Worm (Caenorhabditis elegans): ENCODE results near the gene rfc-2.

DNA sequence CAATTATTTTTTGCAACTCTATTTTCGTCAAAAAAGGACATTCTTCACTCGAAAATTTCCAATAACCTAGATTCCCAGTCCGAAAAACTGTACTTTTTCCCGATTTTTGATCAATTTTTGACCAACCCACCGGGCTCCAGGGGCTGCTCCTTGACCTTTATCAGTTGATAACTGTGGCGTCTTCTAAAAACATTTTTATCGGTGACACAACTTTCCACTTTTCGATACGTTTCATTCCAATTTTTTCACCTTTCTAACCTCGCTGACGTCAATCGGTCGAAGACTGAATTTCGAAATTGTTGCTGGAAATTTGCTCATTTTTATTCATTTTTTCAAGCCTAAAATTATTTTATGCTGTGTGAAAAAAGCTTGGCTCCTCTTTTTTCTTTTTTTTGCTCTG is 42.5 kb downstream of the rfc-2 start:
- TF ChIP-seq unc-130 (GFP tag; optimal IDR thresholded peaks at IDR 0.05) (no peak), pbrm-1 (GFP tag; IDR thresholded peaks at IDR 0.05) (no peak), nfya-1 (tag; optimal IDR thresholded peaks at IDR 0.05; ENCODE audit: borderline replicate concordance, insufficient read depth) (no peak), Y56A3A.18 (GFP tag; IDR thresholded peaks at IDR 0.05) (no peak)

All from whole organism, young adult.